Fruit fly (Drosophila melanogaster): ENCODE results near the gene CG43125.
A peak's percentile ranks its signal among the peaks of the same experiment; 100 is the strongest.

Gene CG43125

DNA sequence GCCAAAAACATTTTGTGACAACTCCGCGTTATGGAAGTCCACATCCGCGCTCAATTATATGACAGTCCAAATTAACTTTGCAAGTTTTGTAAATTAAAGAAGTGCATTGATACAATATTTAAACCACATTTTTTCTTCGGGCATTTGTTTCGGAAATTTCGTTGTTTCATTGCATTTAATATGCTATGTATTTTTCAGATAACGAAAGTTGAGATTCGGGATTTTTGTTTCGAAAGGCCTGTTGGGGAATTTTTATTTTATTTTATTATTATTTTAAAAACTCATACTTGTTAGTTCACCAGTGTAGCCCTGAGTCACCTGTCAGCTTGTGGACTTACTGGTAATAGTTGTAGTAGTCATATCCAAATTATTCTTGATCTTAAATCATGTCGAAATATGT lies 30.3 kb upstream of the CG43125 start, which contains the start of gene UQCR-14L:
Gene UQCR-14L, plus strand, starts transcription at position 301 of the 400 bp plus-strand sequence.
- no peak for TF ChIP-seq CG31627 (GFP tag; optimal IDR thresholded peaks at IDR 0.05)
- no peak for TF ChIP-seq fd59A (GFP tag; optimal IDR thresholded peaks at IDR 0.05)
- TF ChIP-seq svp (GFP tag): peak; percentile 35

DNA sequence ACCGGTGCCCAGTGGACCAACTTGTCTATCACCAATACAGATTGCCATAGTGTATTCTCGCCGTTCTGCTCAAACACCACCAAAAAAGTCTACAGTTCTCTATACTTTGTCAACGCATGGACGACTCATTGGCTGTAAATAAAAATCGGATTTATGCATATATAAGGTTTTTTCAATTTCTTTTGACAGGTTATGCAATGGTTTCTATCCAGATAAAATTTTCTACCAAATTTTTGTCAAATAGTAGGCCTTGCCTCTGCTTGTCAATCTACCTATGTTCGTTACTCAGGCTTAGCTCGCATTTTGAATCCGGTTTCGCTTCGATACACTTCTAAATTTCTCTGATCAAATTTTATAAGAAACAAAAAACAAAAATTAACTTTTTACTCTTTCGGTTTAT lies 29.1 kb upstream of the CG43125 start, which contains the start of gene Mst98Cb:
Gene Mst98Cb, plus strand, starts transcription at position 301 of the 400 bp plus-strand sequence.
- no peak for TF ChIP-seq CG6276 (GFP tag; optimal IDR thresholded peaks at IDR 0.05)
- TF ChIP-seq CG3032 (tag; optimal IDR thresholded peaks at IDR 0.05): no peak
- TF ChIP-seq salr (GFP tag; optimal IDR thresholded peaks at IDR 0.05): no peak
- TF ChIP-seq spab (GFP tag; optimal IDR thresholded peaks at IDR 0.05): no peak
- no peak for TF ChIP-seq CG7368 (GFP tag; optimal IDR thresholded peaks at IDR 0.05)
- no peak for TF ChIP-seq CG31627 (GFP tag; optimal IDR thresholded peaks at IDR 0.05)
- TF ChIP-seq fd59A (GFP tag; optimal IDR thresholded peaks at IDR 0.05): no peak
- no peak for TF ChIP-seq pdm3 (GFP tag; optimal IDR thresholded peaks at IDR 0.05)
- no peak for TF ChIP-seq CG6854 (GFP tag; optimal IDR thresholded peaks at IDR 0.05)
- no peak for TF ChIP-seq CG11902 (GFP tag; optimal IDR thresholded peaks at IDR 0.05)
- TF ChIP-seq fkh (GFP tag; optimal IDR thresholded peaks at IDR 0.05): no peak
- TF ChIP-seq CG1621 (tag; optimal IDR thresholded peaks at IDR 0.05): no peak
- TF ChIP-seq Sox14 (GFP tag; optimal IDR thresholded peaks at IDR 0.05): no peak
- no peak for TF ChIP-seq fd85E (GFP tag; optimal IDR thresholded peaks at IDR 0.05)
- TF ChIP-seq Ets21C (GFP tag; optimal IDR thresholded peaks at IDR 0.05): no peak
- no peak for TF ChIP-seq CG16779 (tag; optimal IDR thresholded peaks at IDR 0.05)
- no peak for TF ChIP-seq eg (GFP tag; IDR thresholded peaks at IDR 0.05)
- TF ChIP-seq Blimp-1 (GFP tag; optimal IDR thresholded peaks at IDR 0.05): no peak

DNA sequence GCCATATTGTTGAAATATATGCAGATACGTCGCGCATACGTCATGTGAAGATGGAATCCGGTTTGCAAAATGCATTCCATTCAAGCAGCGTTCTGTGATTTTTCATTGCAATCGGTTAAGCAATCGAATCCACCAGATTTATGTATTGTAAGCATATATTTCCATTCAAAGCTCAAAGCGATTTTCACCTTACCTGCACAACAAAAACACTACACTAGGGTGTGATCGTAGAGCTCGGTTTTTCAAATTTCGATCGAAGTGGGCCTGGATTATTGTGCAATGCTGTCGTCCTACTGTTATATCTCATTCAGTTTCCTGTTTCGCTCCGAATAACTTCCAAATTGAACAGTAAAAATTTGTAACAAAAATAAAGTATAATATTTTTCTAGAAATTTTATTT lies 27.6 kb upstream of the CG43125 start, which contains the start of gene Mst98Ca:
Gene Mst98Ca, plus strand, starts transcription at position 301 of the 400 bp plus-strand sequence.
- TF ChIP-seq CG10631 (GFP tag; optimal IDR thresholded peaks at IDR 0.05) (no peak), fkh (GFP tag; optimal IDR thresholded peaks at IDR 0.05) (no peak), svp (GFP tag) (no peak), Eip78C (GFP tag) (no peak), salr (GFP tag; optimal IDR thresholded peaks at IDR 0.05) (no peak), OdsH (GFP tag; optimal IDR thresholded peaks at IDR 0.05) (no peak), CG1621 (tag; optimal IDR thresholded peaks at IDR 0.05) (no peak), CG4318 (GFP tag; optimal IDR thresholded peaks at IDR 0.05) (no peak), achi (GFP tag; optimal IDR thresholded peaks at IDR 0.05) (no peak), CG8319 (GFP tag; optimal IDR thresholded peaks at IDR 0.05) (no peak), CG7368 (GFP tag; optimal IDR thresholded peaks at IDR 0.05) (no peak), Blimp-1 (GFP tag; optimal IDR thresholded peaks at IDR 0.05) (no peak), CG8119 (GFP tag; IDR thresholded peaks at IDR 0.05) (no peak), CG11294 (GFP tag; IDR thresholded peaks at IDR 0.05) (no peak), lz (GFP tag; optimal IDR thresholded peaks at IDR 0.05) (no peak), CG11902 (GFP tag; optimal IDR thresholded peaks at IDR 0.05) (no peak), CG32006 (GFP tag; optimal IDR thresholded peaks at IDR 0.05) (no peak)

DNA sequence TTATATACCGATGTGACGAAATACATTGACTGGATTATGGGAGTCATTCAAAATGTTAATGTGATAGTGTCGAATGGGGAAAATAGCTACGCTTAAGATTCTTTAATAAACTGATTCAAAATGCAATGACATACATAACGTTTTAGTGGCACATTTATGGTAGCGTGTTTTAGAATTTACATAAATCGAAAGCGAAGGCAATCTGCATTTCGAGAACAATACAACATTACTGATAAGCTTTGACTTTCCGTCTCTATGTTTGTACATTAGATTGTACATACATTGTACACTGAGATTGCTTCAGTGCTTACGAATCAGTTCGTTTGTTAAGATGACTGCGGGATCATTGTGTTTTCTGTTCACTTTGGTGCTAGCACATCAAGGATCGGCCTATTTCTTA lies 20.0 kb upstream of the CG43125 start, which contains the start of gene CG34437:
Gene CG34437, plus strand, starts transcription at position 301 of the 400 bp plus-strand sequence.
- TF ChIP-seq Hr39 (GFP tag; optimal IDR thresholded peaks at IDR 0.05): no peak
- TF ChIP-seq svp (GFP tag): peak; percentile 2
- TF ChIP-seq CG11294 (GFP tag; IDR thresholded peaks at IDR 0.05): no peak

DNA sequence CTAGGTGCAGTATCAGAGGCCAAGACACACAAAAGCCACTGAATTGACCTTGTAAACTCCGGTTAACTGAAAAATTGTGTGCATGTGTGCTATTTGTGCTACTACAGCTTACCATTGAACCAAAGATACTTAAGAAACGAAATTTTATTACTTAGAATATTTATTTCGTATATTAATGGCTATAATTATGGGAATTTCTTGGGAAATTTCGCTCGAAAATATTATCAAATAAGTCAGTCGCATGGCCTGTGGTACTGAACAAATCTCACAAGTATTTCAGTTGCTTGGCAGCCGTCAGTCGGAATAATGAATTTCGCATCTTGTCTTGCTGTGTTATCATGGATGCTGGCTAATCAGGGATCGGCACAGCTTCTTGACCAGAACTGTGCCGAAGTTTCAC lies 18.9 kb upstream of the CG43125 start, which contains the start of gene CG34436:
Gene CG34436, plus strand, starts transcription at position 301 of the 400 bp plus-strand sequence.
- TF ChIP-seq svp (GFP tag) (peak; percentile 75), Hr39 (GFP tag; optimal IDR thresholded peaks at IDR 0.05) (no peak)

DNA sequence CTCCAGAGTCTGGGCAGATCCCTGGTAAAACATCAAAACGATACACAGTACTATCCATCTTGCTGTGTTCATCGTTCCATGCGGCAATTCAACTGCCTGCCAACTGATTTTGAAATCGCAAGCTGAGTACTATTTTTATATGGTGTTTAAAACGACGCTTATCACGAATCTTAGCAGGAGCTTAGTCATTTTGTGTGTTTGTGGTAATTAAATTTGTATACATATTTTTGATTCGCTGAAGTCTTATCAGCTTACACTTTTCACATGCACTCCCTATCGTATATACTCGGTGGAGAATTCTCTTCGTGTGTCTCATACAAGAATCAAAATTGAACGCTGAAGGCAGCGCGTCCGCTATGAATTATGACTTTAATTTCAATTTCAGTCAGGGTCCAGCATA lies 1.3 kb upstream of the CG43125 start, which contains the start of gene CG43124:
Gene CG43124, minus strand, starts transcription at position 101 of the 400 bp plus-strand sequence.
- no peak for TF ChIP-seq Hr38 (GFP tag; optimal IDR thresholded peaks at IDR 0.05)
- no peak for TF ChIP-seq CG10631 (GFP tag; optimal IDR thresholded peaks at IDR 0.05)
- peak; percentile 59 for TF ChIP-seq svp (GFP tag)
- no peak for TF ChIP-seq CG6808 (GFP tag; optimal IDR thresholded peaks at IDR 0.05)
- TF ChIP-seq CG6792 (GFP tag; optimal IDR thresholded peaks at IDR 0.05): no peak

Measured in whole organism, prepupa.